Worm (Caenorhabditis elegans) whole organism, mixed stage, embryonic: ENCODE data around the gene C40A11.8.

Source experiments
- blmp-1 ChIP-seq: fragments of 150-350 bp; optimal IDR thresholded peaks from 2 replicates; lab custom pipeline; 2014; ENCODE audit warnings: missing biosample characterization, missing genetic modification characterization
- ceh-39 ChIP-seq: fragments of 150-350 bp; optimal IDR thresholded peaks from 2 replicates; lab custom pipeline; 2014; ENCODE audit warnings: missing biosample characterization, missing genetic modification characterization
- elt-1 ChIP-seq: sonication (generic microtip); optimal IDR thresholded peaks from 2 replicates; lab custom pipeline; 2017; ENCODE audit warnings: missing genetic modification characterization, mild to moderate bottlenecking, missing compliant biosample characterization, antibody characterized with exemption, moderate library complexity, borderline replicate concordance; ENCODE audit not compliant: insufficient read depth
- flh-1 ChIP-seq: fragments of 200-800 bp; sonication (Bioruptor generic); optimal IDR thresholded peaks from 2 replicates; lab custom pipeline; 2018; ENCODE audit warnings: mild to moderate bottlenecking, missing genetic modification characterization, moderate library complexity, missing compliant biosample characterization
- mep-1 ChIP-seq: fragments of 150-350 bp; optimal IDR thresholded peaks from 2 replicates; lab custom pipeline; 2017; ENCODE audit warnings: missing biosample characterization, missing genetic modification reagents, missing genetic modification characterization, inconsistent platforms
- nhr-12 ChIP-seq: fragments of 150-350 bp; optimal IDR thresholded peaks from 2 replicates; lab custom pipeline; 2014; ENCODE audit warnings: missing biosample characterization, missing genetic modification characterization
- nhr-237 ChIP-seq: fragments of 150-350 bp; optimal IDR thresholded peaks from 2 replicates; lab custom pipeline; 2014; ENCODE audit warnings: missing biosample characterization, missing genetic modification characterization
- nhr-28 ChIP-seq: fragments of 150-350 bp; optimal IDR thresholded peaks from 2 replicates; lab custom pipeline; 2014; ENCODE audit warnings: missing biosample characterization, missing genetic modification characterization
- nhr-76 ChIP-seq: sonication (generic microtip); optimal IDR thresholded peaks from 2 replicates; lab custom pipeline; 2017; ENCODE audit warnings: missing biosample characterization, missing genetic modification characterization
- tbx-8 ChIP-seq: fragments of 200-800 bp; sonication (Bioruptor generic); optimal IDR thresholded peaks from 2 replicates; lab custom pipeline; 2018; ENCODE audit warnings: mild to moderate bottlenecking, missing genetic modification characterization, moderate library complexity, missing compliant biosample characterization
- unc-62 ChIP-seq: fragments of 150-350 bp; optimal IDR thresholded peaks from 2 replicates; lab custom pipeline; 2014; ENCODE audit warnings: missing biosample characterization, missing genetic modification reagents, missing genetic modification characterization

DNA sequence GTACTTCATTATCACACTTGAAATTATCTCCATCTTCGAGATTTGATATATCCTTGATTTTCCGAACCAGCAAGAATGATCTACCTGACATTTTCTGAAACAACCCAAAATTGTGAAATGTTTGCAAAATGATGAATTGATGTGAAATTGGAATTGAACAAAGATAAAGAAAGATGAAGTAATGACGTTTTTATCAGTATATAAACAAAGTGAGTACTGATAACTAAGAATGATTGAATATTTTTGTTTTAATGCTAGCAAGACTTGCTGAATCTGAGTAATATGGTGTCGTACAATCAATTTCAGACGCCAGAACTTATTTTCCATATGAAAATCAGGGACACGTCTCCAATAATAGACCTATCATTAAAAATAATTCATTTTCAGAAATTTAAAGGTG lies 28.6 kb downstream of the C40A11.8 start, which contains the start of gene math-37:
- TF ChIP-seq nhr-76 (tag; lab: Kevin White, UChicago): no peak
- no peak for TF ChIP-seq blmp-1 (tag; lab: Kevin White, UChicago)
- no peak for TF ChIP-seq nhr-12 (tag; lab: Kevin White, UChicago)
- no peak for TF ChIP-seq nhr-237 (tag; lab: Kevin White, UChicago)
- TF ChIP-seq nhr-28 (tag; lab: Kevin White, UChicago): no peak
- TF ChIP-seq mep-1: no peak
- TF ChIP-seq flh-1: no peak
- no peak for TF ChIP-seq unc-62 (GFP tag; lab: Kevin White, UChicago)
- TF ChIP-seq elt-1: no peak
- no peak for TF ChIP-seq ceh-39 (tag; lab: Kevin White, UChicago)
- no peak for TF ChIP-seq tbx-8 (GFP tag; lab: Kevin White, UChicago)
